Fruit fly (Drosophila melanogaster) whole organism, embryonic: ENCODE measurements around the gene CG5096.

Experiments
- ATbp ChIP-seq: fragments of 200-800 bp; sonication (Bioruptor generic); optimal IDR thresholded peaks from 2 replicates; lab custom pipeline; 2017; ENCODE audit warnings: missing biosample characterization, mild to moderate bottlenecking, missing genetic modification characterization, missing genetic modification reagents
- Aef1 ChIP-seq: fragments of 200-800 bp; sonication (Bioruptor generic); IDR thresholded peaks from 3 replicates; pipeline ENCODE4 v1.3.6; 2022; ENCODE audit warnings: missing biosample characterization, missing genetic modification characterization
- Antp ChIP-seq: fragments of 200-800 bp; sonication (Bioruptor generic); optimal IDR thresholded peaks from 3 replicates; lab custom pipeline; 2016; ENCODE audit warnings: missing biosample characterization, missing genetic modification characterization
- B-H2 ChIP-seq: fragments of 200-800 bp; sonication (Bioruptor generic); optimal IDR thresholded peaks from 2 replicates; lab custom pipeline; 2018; ENCODE audit warnings: missing biosample characterization, mild to moderate bottlenecking, missing genetic modification characterization
- CG10565 ChIP-seq: fragments of 200-800 bp; sonication (Bioruptor generic); optimal IDR thresholded peaks from 3 replicates; lab custom pipeline; 2016; ENCODE audit warnings: missing biosample characterization, mild to moderate bottlenecking, missing genetic modification characterization
- CG11695 ChIP-seq: fragments of 200-800 bp; sonication (Bioruptor generic); IDR thresholded peaks from 3 replicates; pipeline ENCODE4 v1.3.6; 2022; ENCODE audit warnings: missing biosample characterization, missing genetic modification characterization
- CG13624 ChIP-seq: fragments of 200-800 bp; sonication (Bioruptor generic); optimal IDR thresholded peaks from 2 replicates; lab custom pipeline; 2016; ENCODE audit warnings: missing biosample characterization, missing genetic modification characterization
- CG14014 ChIP-seq: fragments of 200-800 bp; sonication (Bioruptor generic); IDR thresholded peaks from 2 replicates; pipeline ENCODE4 v1.3.6; 2022; ENCODE audit warnings: missing biosample characterization, missing genetic modification characterization
- CG14667 ChIP-seq: fragments of 200-800 bp; sonication (Bioruptor generic); IDR thresholded peaks from 2 replicates; pipeline ENCODE4 v1.3.6; 2022; ENCODE audit warnings: missing biosample characterization, missing genetic modification characterization
- CG14965 ChIP-seq: fragments of 200-800 bp; sonication (Bioruptor generic); optimal IDR thresholded peaks from 2 replicates; lab custom pipeline; 2016; ENCODE audit warnings: missing biosample characterization, missing genetic modification characterization, borderline replicate concordance
- CG15011 ChIP-seq: fragments of 200-800 bp; sonication (Bioruptor generic); optimal IDR thresholded peaks from 3 replicates; lab custom pipeline; 2018; ENCODE audit warnings: missing biosample characterization, mild to moderate bottlenecking, missing genetic modification characterization
- CG15073 ChIP-seq: fragments of 200-800 bp; sonication (Bioruptor generic); optimal IDR thresholded peaks from 2 replicates; lab custom pipeline; 2016; ENCODE audit warnings: missing biosample characterization, missing genetic modification characterization
- CG1832 ChIP-seq: fragments of 200-800 bp; sonication (Bioruptor generic); optimal IDR thresholded peaks from 2 replicates; lab custom pipeline; 2017; ENCODE audit warnings: missing biosample characterization, mild to moderate bottlenecking, missing genetic modification characterization, inconsistent platforms
- CG2129 ChIP-seq: fragments of 200-800 bp; sonication (Bioruptor generic); IDR thresholded peaks from 2 replicates; pipeline ENCODE4 v1.3.6; 2022; ENCODE audit warnings: missing biosample characterization, missing genetic modification characterization; ENCODE audit not compliant: partially characterized antibody
- CG2889 ChIP-seq: fragments of 200-800 bp; sonication (Bioruptor generic); IDR thresholded peaks from 3 replicates; pipeline ENCODE4 v1.3.6; 2022; ENCODE audit warnings: missing biosample characterization, missing genetic modification characterization
- CG32772 ChIP-seq: fragments of 200-800 bp; sonication (Bioruptor generic); IDR thresholded peaks from 2 replicates; pipeline ENCODE4 v1.3.6; 2022; ENCODE audit warnings: missing biosample characterization, missing genetic modification characterization
- CG3407 ChIP-seq: fragments of 200-800 bp; sonication (Bioruptor generic); optimal IDR thresholded peaks from 2 replicates; lab custom pipeline; 2018; ENCODE audit warnings: missing biosample characterization, mild to moderate bottlenecking, missing genetic modification characterization
- CG4282 ChIP-seq: fragments of 200-800 bp; sonication (Bioruptor generic); optimal IDR thresholded peaks from 2 replicates; lab custom pipeline; 2016; ENCODE audit warnings: missing biosample characterization, missing genetic modification characterization
- CG6765 ChIP-seq: fragments of 200-800 bp; sonication (Bioruptor generic); optimal IDR thresholded peaks from 3 replicates; lab custom pipeline; 2017; ENCODE audit warnings: missing biosample characterization, mild to moderate bottlenecking, missing genetic modification characterization
- CG7556 ChIP-seq: fragments of 200-800 bp; sonication (Bioruptor generic); optimal IDR thresholded peaks from 2 replicates; lab custom pipeline; 2017; ENCODE audit warnings: missing biosample characterization, mild to moderate bottlenecking, missing genetic modification characterization
- CG8944 ChIP-seq: fragments of 200-800 bp; sonication (Bioruptor generic); optimal IDR thresholded peaks from 3 replicates; lab custom pipeline; 2016; ENCODE audit warnings: missing biosample characterization, missing genetic modification characterization
- CG9215 ChIP-seq: fragments of 200-800 bp; sonication (Bioruptor generic); IDR thresholded peaks from 2 replicates; pipeline ENCODE4 v1.3.6; 2022; ENCODE audit warnings: missing biosample characterization, missing genetic modification characterization
- CrebB ChIP-seq: fragments of 200-800 bp; sonication (Bioruptor generic); optimal IDR thresholded peaks from 3 replicates; lab custom pipeline; 2018; ENCODE audit warnings: missing biosample characterization, mild to moderate bottlenecking, missing genetic modification characterization
- ERR ChIP-seq: fragments of 200-800 bp; sonication (Bioruptor generic); optimal IDR thresholded peaks from 2 replicates; lab custom pipeline; 2016; ENCODE audit warnings: missing biosample characterization, missing genetic modification characterization
- Elba2 ChIP-seq: fragments of 200-800 bp; sonication (Bioruptor generic); optimal IDR thresholded peaks from 3 replicates; lab custom pipeline; 2016; ENCODE audit warnings: missing biosample characterization, missing genetic modification characterization
- HLH54F ChIP-seq: fragments of 200-800 bp; sonication (Bioruptor generic); optimal IDR thresholded peaks from 3 replicates; lab custom pipeline; 2016; ENCODE audit warnings: missing biosample characterization, missing genetic modification characterization
- Hmr ChIP-seq: fragments of 200-800 bp; sonication (Bioruptor generic); optimal IDR thresholded peaks from 3 replicates; lab custom pipeline; 2017; ENCODE audit warnings: mild to moderate bottlenecking, missing biosample characterization, missing genetic modification reagents, missing genetic modification characterization
- NC2α ChIP-seq: fragments of 200-800 bp; sonication (Bioruptor generic); optimal IDR thresholded peaks from 2 replicates; lab custom pipeline; 2016; ENCODE audit warnings: missing biosample characterization, missing genetic modification characterization
- Nf-YA ChIP-seq: fragments of 200-800 bp; sonication (Bioruptor generic); IDR thresholded peaks from 2 replicates; pipeline ENCODE4 v1.3.6; 2022; ENCODE audit warnings: missing biosample characterization, missing genetic modification characterization
- Opbp ChIP-seq: fragments of 200-800 bp; sonication (Bioruptor generic); IDR thresholded peaks from 3 replicates; pipeline ENCODE4 v1.3.6; 2022; ENCODE audit warnings: missing biosample characterization, missing genetic modification characterization; ENCODE audit not compliant: partially characterized antibody
- Taf1 ChIP-seq: fragments of 200-800 bp; sonication (Bioruptor generic); IDR thresholded peaks from 2 replicates; pipeline ENCODE4 v1.3.6; 2022; ENCODE audit warnings: missing biosample characterization, missing genetic modification characterization
- YL-1 ChIP-seq: fragments of 200-800 bp; sonication (Bioruptor generic); optimal IDR thresholded peaks from 3 replicates; lab custom pipeline; 2017; ENCODE audit warnings: missing biosample characterization, mild to moderate bottlenecking, missing genetic modification characterization
- ash1 ChIP-seq: fragments of 200-800 bp; sonication (Bioruptor generic); optimal IDR thresholded peaks from 2 replicates; lab custom pipeline; 2018; ENCODE audit warnings: missing biosample characterization, mild to moderate bottlenecking, missing genetic modification characterization
- ato ChIP-seq: fragments of 200-800 bp; sonication (Bioruptor generic); IDR thresholded peaks from 2 replicates; pipeline ENCODE4 v1.3.6; 2022; ENCODE audit warnings: missing biosample characterization, missing genetic modification characterization; ENCODE audit not compliant: partially characterized antibody
- caup ChIP-seq: fragments of 200-800 bp; sonication (Bioruptor generic); optimal IDR thresholded peaks from 3 replicates; lab custom pipeline; 2017; ENCODE audit warnings: missing biosample characterization, mild to moderate bottlenecking, missing genetic modification characterization, moderate library complexity; ENCODE audit not compliant: severe bottlenecking
- crol ChIP-seq: fragments of 200-800 bp; sonication (Bioruptor generic); IDR thresholded peaks from 2 replicates; pipeline ENCODE4 v1.3.6; 2022; ENCODE audit warnings: missing biosample characterization, missing genetic modification characterization
- dysf ChIP-seq: fragments of 200-800 bp; sonication (Bioruptor generic); IDR thresholded peaks from 3 replicates; pipeline ENCODE4 v1.3.6; 2022; ENCODE audit warnings: missing biosample characterization, missing genetic modification characterization
- ken ChIP-seq: fragments of 200-800 bp; sonication (Bioruptor generic); IDR thresholded peaks from 3 replicates; pipeline ENCODE4 v1.3.6; 2022; ENCODE audit warnings: missing biosample characterization, missing genetic modification characterization
- knrl ChIP-seq: fragments of 200-800 bp; sonication (Bioruptor generic); IDR thresholded peaks from 3 replicates; pipeline ENCODE4 v1.3.6; 2022; ENCODE audit warnings: missing biosample characterization, missing genetic modification characterization; ENCODE audit not compliant: partially characterized antibody
- lov ChIP-seq, 2 experiments: fragments of 200-800 bp in 1 of 2; fragments of >200 bp in 1 of 2; sonication (Bioruptor generic) in 1 of 2; IDR thresholded peaks in 1 of 2; optimal IDR thresholded peaks in 1 of 2; 2 replicates in 1 of 2; 3 replicates in 1 of 2; pipeline versions ENCODE4 v1.3.6 to Lab custom; 2017 to 2022; ENCODE audit warnings: missing biosample characterization in 1 of 2, missing genetic modification characterization in 1 of 2
- nom ChIP-seq: fragments of 200-800 bp; sonication (Bioruptor generic); optimal IDR thresholded peaks from 2 replicates; lab custom pipeline; 2017; ENCODE audit warnings: missing biosample characterization, missing genetic modification characterization, mild to moderate bottlenecking, moderate library complexity, missing genetic modification reagents
- org-1 ChIP-seq: fragments of 200-800 bp; sonication (Bioruptor generic); optimal IDR thresholded peaks from 2 replicates; lab custom pipeline; 2017; ENCODE audit warnings: missing biosample characterization, missing genetic modification characterization
- sd ChIP-seq: fragments of 200-800 bp; sonication (Bioruptor generic); optimal IDR thresholded peaks from 3 replicates; lab custom pipeline; 2018; ENCODE audit warnings: missing biosample characterization, mild to moderate bottlenecking, missing genetic modification characterization, moderate library complexity
- slbo ChIP-seq: fragments of 200-800 bp; sonication (Bioruptor generic); IDR thresholded peaks from 2 replicates; pipeline ENCODE4 v1.3.6; 2022; ENCODE audit warnings: missing biosample characterization, missing genetic modification characterization
- trem ChIP-seq: fragments of 200-800 bp; optimal IDR thresholded peaks from 3 replicates; lab custom pipeline; 2019; ENCODE audit warnings: missing biosample characterization, mild to moderate bottlenecking, missing genetic modification characterization, moderate library complexity
- unc-4 ChIP-seq: fragments of 200-800 bp; sonication (Bioruptor generic); IDR thresholded peaks from 2 replicates; pipeline ENCODE4 v1.3.6; 2022; ENCODE audit warnings: missing biosample characterization, missing genetic modification characterization; ENCODE audit not compliant: partially characterized antibody
- vnd ChIP-seq: fragments of 200-800 bp; sonication (Bioruptor generic); IDR thresholded peaks from 3 replicates; pipeline ENCODE4 v1.3.6; 2022; ENCODE audit warnings: missing biosample characterization, missing genetic modification characterization; ENCODE audit not compliant: partially characterized antibody
- wdn ChIP-seq: fragments of 200-800 bp; sonication (Bioruptor generic); IDR thresholded peaks from 2 replicates; pipeline ENCODE4 v1.3.6; 2022; ENCODE audit warnings: missing biosample characterization, missing genetic modification characterization
- zf30C ChIP-seq: fragments of 200-800 bp; sonication (Bioruptor generic); optimal IDR thresholded peaks from 3 replicates; lab custom pipeline; 2018; ENCODE audit warnings: missing biosample characterization, mild to moderate bottlenecking, missing genetic modification characterization

Gene CG5096

DNA sequence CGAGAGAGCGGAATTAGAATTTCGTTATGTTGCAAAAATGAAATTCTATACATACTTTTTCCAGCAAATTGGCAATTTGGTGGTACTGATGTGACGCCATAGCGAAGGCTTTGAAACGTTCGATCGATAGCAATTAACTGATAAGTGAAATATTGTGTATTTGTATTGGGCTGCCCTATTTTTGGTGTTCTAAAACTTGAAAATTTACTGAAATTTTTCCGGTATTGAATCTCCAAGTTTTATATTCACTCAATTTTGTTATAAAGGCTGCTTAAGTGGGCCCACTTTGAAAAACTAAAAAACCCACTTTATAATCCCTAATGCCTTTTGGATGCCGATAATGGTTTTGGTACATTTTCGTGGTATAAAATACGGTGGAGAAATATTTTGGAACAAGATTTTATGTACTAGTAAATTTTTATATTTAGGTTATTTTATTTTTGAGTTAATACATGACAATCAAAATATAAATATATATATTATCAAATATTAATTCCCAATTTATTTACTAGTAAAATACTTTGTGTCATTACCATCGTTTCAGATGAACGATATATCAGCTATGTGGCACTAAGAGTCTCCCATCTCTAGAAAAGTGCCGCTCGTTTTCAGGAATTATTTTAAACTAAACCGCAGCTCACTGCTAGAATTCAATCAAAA, 19.5 kb upstream of the CG5096 start, which contains the start of the genes Cand1 and pim (continued):
- TF ChIP-seq dysf (GFP tag; lab: Robert Waterston, UW) = no peak
- no peak for TF ChIP-seq CG13624 (GFP tag; lab: Kevin White, UChicago)
- TF ChIP-seq CG14965 = no peak
- TF ChIP-seq CG15073 (GFP tag; lab: Kevin White, UChicago) = no peak
- TF ChIP-seq B-H2 = no peak
- TF ChIP-seq trem = peak; percentile 81
- no peak for TF ChIP-seq Taf1 (GFP tag; lab: Robert Waterston, UW)
- peak; percentile 55; the same call in 1 of the 2 replicates for TF ChIP-seq slbo
- no peak for TF ChIP-seq Nf-YA (GFP tag; lab: Robert Waterston, UW)
- TF ChIP-seq CG11695 (GFP tag; lab: Robert Waterston, UW) = no peak
- TF ChIP-seq CG2129 = 0 out of 2 replicates have a peak, but pooled peaks have one; percentile 16
- TF ChIP-seq CG14667 (GFP tag; lab: Robert Waterston, UW) = no peak
- no peak for TF ChIP-seq nom (GFP tag; lab: Kevin White, UChicago)
- no peak for TF ChIP-seq Hmr (GFP tag; lab: Kevin White, UChicago)
- TF ChIP-seq ato (GFP tag; lab: Robert Waterston, UW) = no peak
- TF ChIP-seq CrebB (tag; lab: Kevin White, UChicago) = no peak
- no peak for TF ChIP-seq CG4282 (GFP tag; lab: Kevin White, UChicago)
- TF ChIP-seq CG8944 (GFP tag; lab: Kevin White, UChicago) = no peak
- no peak for TF ChIP-seq CG7556
- TF ChIP-seq vnd = peak; percentile 33; the same call in 1 of the 3 replicates
- no peak for TF ChIP-seq CG2889 (GFP tag; lab: Robert Waterston, UW)
- no peak for TF ChIP-seq CG9215
- TF ChIP-seq Opbp (GFP tag; lab: Robert Waterston, UW) = no peak; the same call in 2 of the 3 replicates
- no peak for TF ChIP-seq CG10565 (GFP tag; lab: Kevin White, UChicago)
- no peak for TF ChIP-seq CG15011
- peak; percentile 50 for TF ChIP-seq sd (tag; lab: Kevin White, UChicago)
- no peak for TF ChIP-seq ken
- no peak for TF ChIP-seq ash1 (GFP tag; lab: Kevin White, UChicago)
- TF ChIP-seq crol (GFP tag; lab: Robert Waterston, UW) = no peak
- no peak for TF ChIP-seq CG1832
- no peak for TF ChIP-seq caup (GFP tag; lab: Kevin White, UChicago)
- no peak for TF ChIP-seq ATbp (GFP tag; lab: Kevin White, UChicago)
- TF ChIP-seq knrl = peak; percentile 75
- TF ChIP-seq NC2α (GFP tag; lab: Kevin White, UChicago) = no peak
- no peak for TF ChIP-seq Elba2 (GFP tag; lab: Kevin White, UChicago)
- TF ChIP-seq wdn (GFP tag; lab: Robert Waterston, UW) = no peak
- TF ChIP-seq Antp (GFP tag; lab: Kevin White, UChicago) = no peak
- no peak for TF ChIP-seq CG14014
- TF ChIP-seq YL-1 (GFP tag; lab: Kevin White, UChicago) = peak; percentile 52
- peak; percentile 73 for TF ChIP-seq unc-4 (GFP tag; lab: Robert Waterston, UW)
- TF ChIP-seq lov (optimal IDR thresholded peaks at IDR 0.05; lab: Kevin White, UChicago) = no peak
- TF ChIP-seq lov (GFP tag; IDR thresholded peaks at IDR 0.05; lab: Robert Waterston, UW) = no peak
- no peak for TF ChIP-seq HLH54F
- no peak for TF ChIP-seq zf30C (GFP tag; lab: Kevin White, UChicago)
- no peak for TF ChIP-seq CG32772 (GFP tag; lab: Robert Waterston, UW)
- TF ChIP-seq ERR (GFP tag; lab: Kevin White, UChicago) = no peak
- TF ChIP-seq Aef1 = no peak
- no peak for TF ChIP-seq org-1 (GFP tag; lab: Kevin White, UChicago)
- TF ChIP-seq CG6765 = no peak
- TF ChIP-seq CG3407 (GFP tag; lab: Kevin White, UChicago) = no peak
